Worm (Caenorhabditis elegans) whole organism, L1 larva: ENCODE data around the gene C52A10.3.

Source experiments
- C04F5.9 ChIP-seq: sonication (generic microtip); optimal IDR thresholded peaks from 2 replicates; lab custom pipeline; 2016; ENCODE audit warnings: missing genetic modification characterization, missing compliant biosample characterization
- F16B12.6 ChIP-seq: fragments of 150-350 bp; optimal IDR thresholded peaks from 2 replicates; lab custom pipeline; 2014; ENCODE audit warnings: missing biosample characterization, missing genetic modification characterization
- Y116A8C.19 ChIP-seq: sonication (generic microtip); optimal IDR thresholded peaks from 2 replicates; lab custom pipeline; 2016; ENCODE audit warnings: missing compliant biosample characterization, missing genetic modification characterization, borderline replicate concordance
- alr-1 ChIP-seq: fragments of 200-800 bp; sonication (Bioruptor generic); optimal IDR thresholded peaks from 2 replicates; lab custom pipeline; 2018; ENCODE audit warnings: borderline replicate concordance, mild to moderate bottlenecking, missing genetic modification characterization, missing compliant biosample characterization
- ama-1 ChIP-seq: fragments of 150-350 bp; optimal IDR thresholded peaks from 2 replicates; lab custom pipeline; 2014
- ceh-63 ChIP-seq: fragments of 200-800 bp; sonication (Bioruptor generic); optimal IDR thresholded peaks from 2 replicates; lab custom pipeline; 2018; ENCODE audit warnings: mild to moderate bottlenecking, missing genetic modification characterization, missing compliant biosample characterization
- ceh-82 ChIP-seq, 3 experiments: fragments of 150-350 bp in 1 of 3; sonication (generic microtip) in 2 of 3; optimal IDR thresholded peaks; 2 replicates each; lab custom pipeline; 2014 to 2017; ENCODE audit warnings: missing biosample characterization in 3 of 3, missing genetic modification characterization in 3 of 3
- dpl-1 ChIP-seq, 3 experiments: fragments of 150-350 bp in 2 of 3; sonication (generic microtip) in 1 of 3; optimal IDR thresholded peaks; 2 replicates each; lab custom pipeline; 2014 to 2017; ENCODE audit warnings: missing biosample characterization in 3 of 3, missing genetic modification characterization in 3 of 3, missing genetic modification reagents in 3 of 3
- dsc-1 ChIP-seq: sonication (generic microtip); optimal IDR thresholded peaks from 2 replicates; lab custom pipeline; 2016; ENCODE audit warnings: mild to moderate bottlenecking, missing genetic modification characterization, missing compliant biosample characterization
- efl-1 ChIP-seq, 4 experiments: fragments of 150-350 bp; optimal IDR thresholded peaks in 3 of 4; peaks in 1 of 4; 1 replicate in 1 of 4; 2 replicates in 3 of 4; lab custom pipeline; 2014; ENCODE audit warnings: missing biosample characterization in 2 of 4, missing genetic modification characterization in 2 of 4, missing genetic modification reagents in 2 of 4
- egl-27 ChIP-seq, 2 experiments: fragments of 150-350 bp in 1 of 2; sonication (generic microtip); optimal IDR thresholded peaks; 3 replicates each; lab custom pipeline; 2017 to 2018; ENCODE audit warnings: missing biosample characterization in 2 of 2, missing genetic modification characterization in 2 of 2, missing genetic modification reagents in 2 of 2
- elt-2 ChIP-seq: sonication (generic microtip); optimal IDR thresholded peaks from 2 replicates; lab custom pipeline; 2016; ENCODE audit warnings: missing genetic modification characterization, mild to moderate bottlenecking, inconsistent platforms, missing compliant biosample characterization, missing genetic modification reagents
- ets-5 ChIP-seq: fragments of 200-800 bp; sonication (Bioruptor generic); IDR thresholded peaks from 2 replicates; pipeline ENCODE4 v1.3.6; 2022; ENCODE audit warnings: missing genetic modification characterization, missing compliant biosample characterization
- fkh-10 ChIP-seq: sonication (generic microtip); optimal IDR thresholded peaks from 2 replicates; lab custom pipeline; 2017; ENCODE audit warnings: missing biosample characterization, missing genetic modification reagents, missing genetic modification characterization
- fkh-8 ChIP-seq: sonication (generic microtip); optimal IDR thresholded peaks from 2 replicates; lab custom pipeline; 2016; ENCODE audit warnings: mild to moderate bottlenecking, missing genetic modification characterization, missing compliant biosample characterization
- grh-1 ChIP-seq: fragments of 200-800 bp; sonication (Bioruptor generic); IDR thresholded peaks from 2 replicates; pipeline ENCODE4 v1.3.6; 2022; ENCODE audit warnings: missing genetic modification reagents, missing genetic modification characterization, missing compliant biosample characterization
- irx-1 ChIP-seq: sonication (generic microtip); optimal IDR thresholded peaks from 2 replicates; lab custom pipeline; 2016; ENCODE audit warnings: missing genetic modification characterization, missing compliant biosample characterization
- jun-1 ChIP-seq: fragments of 150-350 bp; optimal IDR thresholded peaks from 2 replicates; lab custom pipeline; 2014; ENCODE audit warnings: missing biosample characterization, missing genetic modification reagents, missing genetic modification characterization
- lin-13 ChIP-seq: fragments of 150-350 bp; optimal IDR thresholded peaks from 2 replicates; lab custom pipeline; 2014; ENCODE audit warnings: missing biosample characterization, missing genetic modification reagents, missing genetic modification characterization
- lin-14 ChIP-seq: fragments of 200-800 bp; sonication (Bioruptor generic); optimal IDR thresholded peaks from 2 replicates; lab custom pipeline; 2018; ENCODE audit warnings: mild to moderate bottlenecking, missing genetic modification characterization, moderate library complexity, missing compliant biosample characterization
- lin-35 ChIP-seq, 2 experiments: fragments of 150-350 bp; optimal IDR thresholded peaks; 2 replicates each; lab custom pipeline; 2014; ENCODE audit warnings: missing biosample characterization in 2 of 2, missing genetic modification characterization in 2 of 2, missing genetic modification reagents in 2 of 2
- lin-39 ChIP-seq: fragments of 150-350 bp; optimal IDR thresholded peaks from 2 replicates; lab custom pipeline; 2014; ENCODE audit warnings: missing biosample characterization, missing genetic modification reagents, missing genetic modification characterization
- mab-9 ChIP-seq: fragments of 200-800 bp; sonication (Bioruptor generic); IDR thresholded peaks from 2 replicates; pipeline ENCODE4 v1.3.6; 2022; ENCODE audit warnings: missing genetic modification reagents, missing genetic modification characterization, missing compliant biosample characterization
- mdl-1 ChIP-seq, 2 experiments: fragments of 150-350 bp; optimal IDR thresholded peaks; 2 replicates each; lab custom pipeline; 2014 to 2017; ENCODE audit warnings: missing biosample characterization in 2 of 2, missing genetic modification characterization in 2 of 2, inconsistent platforms in 1 of 2
- mep-1 ChIP-seq: fragments of 150-350 bp; optimal IDR thresholded peaks from 2 replicates; lab custom pipeline; 2014; ENCODE audit warnings: missing biosample characterization, missing genetic modification characterization
- nhr-19 ChIP-seq: fragments of 200-800 bp; sonication (Bioruptor generic); conservative IDR thresholded peaks from 2 replicates; pipeline ENCODE4 v1.3.6; 2022; ENCODE audit warnings: missing genetic modification characterization, missing compliant biosample characterization
- nhr-20 ChIP-seq: sonication (generic microtip); optimal IDR thresholded peaks from 2 replicates; lab custom pipeline; 2016; ENCODE audit warnings: mild to moderate bottlenecking, missing genetic modification characterization, missing compliant biosample characterization
- nhr-237 ChIP-seq: fragments of 150-350 bp; optimal IDR thresholded peaks from 2 replicates; lab custom pipeline; 2014; ENCODE audit warnings: missing biosample characterization, missing genetic modification characterization
- nhr-28 ChIP-seq: fragments of 150-350 bp; optimal IDR thresholded peaks from 2 replicates; lab custom pipeline; 2014; ENCODE audit warnings: missing biosample characterization, missing genetic modification characterization
- nhr-47 ChIP-seq: sonication (generic microtip); optimal IDR thresholded peaks from 2 replicates; lab custom pipeline; 2016; ENCODE audit warnings: mild to moderate bottlenecking, missing genetic modification characterization, moderate library complexity, missing compliant biosample characterization
- nhr-71 ChIP-seq: sonication (generic microtip); optimal IDR thresholded peaks from 2 replicates; lab custom pipeline; 2016; ENCODE audit warnings: mild to moderate bottlenecking, missing genetic modification characterization, moderate library complexity, missing compliant biosample characterization
- nhr-85 ChIP-seq: sonication (generic microtip); peaks from one replicate; lab custom pipeline; 2016; ENCODE audit warnings: missing genetic modification characterization, inconsistent platforms, missing compliant biosample characterization
- nhr-90 ChIP-seq: sonication (generic microtip); optimal IDR thresholded peaks from 2 replicates; lab custom pipeline; 2016; ENCODE audit warnings: mild to moderate bottlenecking, missing genetic modification characterization, missing compliant biosample characterization; ENCODE audit not compliant: poor library complexity
- rnt-1 ChIP-seq: sonication (generic microtip); optimal IDR thresholded peaks from 2 replicates; lab custom pipeline; 2016; ENCODE audit warnings: mild to moderate bottlenecking, missing genetic modification characterization, moderate library complexity, missing compliant biosample characterization
- skn-1 ChIP-seq: fragments of 150-350 bp; optimal IDR thresholded peaks from 2 replicates; lab custom pipeline; 2014; ENCODE audit warnings: missing biosample characterization, missing genetic modification characterization
- snu-23 ChIP-seq: sonication (generic microtip); optimal IDR thresholded peaks from 2 replicates; lab custom pipeline; 2016; ENCODE audit warnings: missing genetic modification characterization, missing compliant biosample characterization
- sox-4 ChIP-seq: sonication (generic microtip); optimal IDR thresholded peaks from 2 replicates; lab custom pipeline; 2016; ENCODE audit warnings: missing genetic modification characterization, missing compliant biosample characterization
- sup-37 ChIP-seq: fragments of 200-800 bp; sonication (Bioruptor generic); optimal IDR thresholded peaks from 2 replicates; lab custom pipeline; 2018; ENCODE audit warnings: mild to moderate bottlenecking, missing genetic modification characterization, missing compliant biosample characterization
- tbx-2 ChIP-seq: sonication (generic microtip); optimal IDR thresholded peaks from 2 replicates; lab custom pipeline; 2016; ENCODE audit warnings: missing genetic modification characterization, missing compliant biosample characterization
- unc-86 ChIP-seq: sonication (generic microtip); optimal IDR thresholded peaks from 2 replicates; lab custom pipeline; 2016; ENCODE audit warnings: missing genetic modification characterization, missing compliant biosample characterization
- unc-98 ChIP-seq: fragments of 200-800 bp; sonication (Bioruptor generic); IDR thresholded peaks from 2 replicates; pipeline ENCODE4 v1.3.6; 2022; ENCODE audit warnings: missing genetic modification characterization, missing compliant biosample characterization
- vab-15 ChIP-seq: sonication (generic microtip); optimal IDR thresholded peaks from 2 replicates; lab custom pipeline; 2017; ENCODE audit warnings: missing genotype, mild to moderate bottlenecking, missing genetic modification characterization, missing compliant biosample characterization
- xbp-1 ChIP-seq: sonication (generic microtip); optimal IDR thresholded peaks from 2 replicates; lab custom pipeline; 2016; ENCODE audit warnings: missing genetic modification characterization, missing compliant biosample characterization
- zip-4 ChIP-seq: fragments of 200-800 bp; sonication (Bioruptor generic); optimal IDR thresholded peaks from 2 replicates; lab custom pipeline; 2018; ENCODE audit warnings: mild to moderate bottlenecking, missing genetic modification characterization, moderate library complexity, missing compliant biosample characterization
- ztf-11 ChIP-seq, 2 experiments: sonication (generic microtip); optimal IDR thresholded peaks; 2 replicates each; lab custom pipeline; 2016 to 2017; ENCODE audit warnings: missing genetic modification characterization in 2 of 2, missing biosample characterization in 1 of 2, missing compliant biosample characterization in 1 of 2

The C52A10.3 gene

ce11 chrV:5278001-5278400, 38.7 kb upstream of the C52A10.3 start, which contains the start of gene B0238.9:
Gene B0238.9 (minus strand): TSS chrV:5278101.
- TF ChIP-seq lin-13 (GFP tag; lab: Kevin White, UChicago) = no peak
- TF ChIP-seq mep-1 (tag; lab: Kevin White, UChicago) = no peak
- TF ChIP-seq C04F5.9 (tag; lab: Kevin White, UChicago) = no peak
- TF ChIP-seq unc-98 (GFP tag; lab: Robert Waterston, UW) = no peak
- no peak for TF ChIP-seq jun-1 (tag; lab: Kevin White, UChicago)
- no peak for TF ChIP-seq ceh-63 (GFP tag; lab: Kevin White, UChicago)
- no peak for TF ChIP-seq nhr-90 (tag; lab: Kevin White, UChicago)
- TF ChIP-seq ets-5 (GFP tag; lab: Robert Waterston, UW) = no peak
- no peak for TF ChIP-seq sup-37
- no peak for TF ChIP-seq lin-39 (tag; lab: Kevin White, UChicago)
- no peak for TF ChIP-seq F16B12.6
- TF ChIP-seq snu-23 (GFP tag; lab: Kevin White, UChicago) = no peak
- TF ChIP-seq grh-1 (GFP tag; lab: Robert Waterston, UW) = no peak
- TF ChIP-seq skn-1 (tag; lab: Kevin White, UChicago) = no peak
- TF ChIP-seq ztf-11 (tag; optimal IDR thresholded peaks at IDR 0.05; lab: Kevin White, UChicago) = no peak
- TF ChIP-seq xbp-1 (tag; lab: Kevin White, UChicago) = no peak
- no peak for TF ChIP-seq sox-4 (tag; lab: Kevin White, UChicago)
- TF ChIP-seq rnt-1 (tag; lab: Kevin White, UChicago) = no peak

- TF ChIP-seq nhr-85 (tag; lab: Kevin White, UChicago) (peak; percentile 69), F16B12.6 (no peak), efl-1 (optimal IDR thresholded peaks at IDR 0.05; lab: Kevin White, UChicago) (no peak), efl-1 (GFP tag; optimal IDR thresholded peaks at IDR 0.05 in 1 of 2; lab: Kevin White, UChicago) (peak in 1 of 2 experiments; percentile 39), irx-1 (tag; lab: Kevin White, UChicago) (no peak), nhr-90 (tag; lab: Kevin White, UChicago) (peak; percentile 14), lin-35 (GFP tag; optimal IDR thresholded peaks at IDR 0.05; lab: Kevin White, UChicago) (no peak), ceh-63 (GFP tag; lab: Kevin White, UChicago) (no peak), mab-9 (GFP tag; lab: Robert Waterston, UW) (no peak), vab-15 (no peak)
- TF ChIP-seq, all 84 proteins: peak for 3
Measured at ce11 chrV:5275426-5276007, 36.2 kb upstream of the C52A10.3 start.

ce11 chrV:5274974-5275373, 35.7 kb upstream of the C52A10.3 start:
- TF ChIP-seq mep-1 (tag; lab: Kevin White, UChicago) (peak; percentile 75), ama-1 (lab: Kevin White, UChicago) (no peak), zip-4 (GFP tag; lab: Kevin White, UChicago) (peak; percentile 11), nhr-47 (peak; percentile 64), nhr-19 (GFP tag; lab: Robert Waterston, UW) (peak; percentile 62), dpl-1 (GFP tag; optimal IDR thresholded peaks at IDR 0.05; lab: Kevin White, UChicago) (peak; percentile 71 to 81 (median 81)), nhr-237 (no peak), unc-86 (tag; lab: Kevin White, UChicago) (peak; percentile 35), ztf-11 (tag; optimal IDR thresholded peaks at IDR 0.05; lab: Kevin White, UChicago) (no peak), nhr-20 (peak; percentile 61), lin-35 (GFP tag; optimal IDR thresholded peaks at IDR 0.05; lab: Kevin White, UChicago) (peak; percentile 67 to 80), egl-27 (tag; optimal IDR thresholded peaks at IDR 0.05; lab: Kevin White, UChicago) (no peak), lin-13 (GFP tag; lab: Kevin White, UChicago) (peak; percentile 25), skn-1 (tag; lab: Kevin White, UChicago) (peak; percentile 35), nhr-71 (tag; lab: Kevin White, UChicago) (peak; percentile 80), alr-1 (tag; lab: Kevin White, UChicago) (no peak), nhr-28 (tag; lab: Kevin White, UChicago) (no peak), ceh-82 (tag; optimal IDR thresholded peaks at IDR 0.05; lab: Kevin White, UChicago) (peak; percentile 38 to 61 (median 42)), unc-98 (GFP tag; lab: Robert Waterston, UW) (no peak), sox-4 (tag; lab: Kevin White, UChicago) (peak; percentile 18), fkh-8 (tag; lab: Kevin White, UChicago) (peak; percentile 26), tbx-2 (tag; lab: Kevin White, UChicago) (peak; percentile 42), Y116A8C.19 (tag; lab: Kevin White, UChicago) (no peak), fkh-10 (GFP tag; lab: Kevin White, UChicago) (no peak), dsc-1 (tag; lab: Kevin White, UChicago) (no peak), mdl-1 (tag; optimal IDR thresholded peaks at IDR 0.05; lab: Kevin White, UChicago) (peak in 1 of 2 experiments; percentile 32), vab-15 (no peak), lin-14 (GFP tag; lab: Kevin White, UChicago) (no peak), elt-2 (no peak)
